Worm (Caenorhabditis elegans) whole organism, L4 larva: ENCODE measurements around the gene C50H2.4.
A peak's percentile ranks its signal among the peaks of the same experiment; 100 is the strongest.

ENCODE experiments used
- F10B5.3 ChIP-seq: sonication (generic microtip); optimal IDR thresholded peaks from 2 replicates; lab custom pipeline; 2016; ENCODE audit warnings: mild to moderate bottlenecking, missing genetic modification characterization, missing compliant biosample characterization
- F37D6.2 ChIP-seq: sonication (generic microtip); optimal IDR thresholded peaks from 2 replicates; lab custom pipeline; 2016; ENCODE audit warnings: mild to moderate bottlenecking, missing genetic modification characterization, missing compliant biosample characterization
- F44E2.7 ChIP-seq: fragments of 200-800 bp; sonication (Bioruptor generic); IDR thresholded peaks from 2 replicates; pipeline ENCODE4 v2.1.2; 2022; ENCODE audit warnings: missing genetic modification characterization, missing compliant biosample characterization
- T26A8.4 ChIP-seq: fragments of 200-800 bp; sonication (Bioruptor generic); IDR thresholded peaks from 2 replicates; pipeline ENCODE4 v1.3.6; 2022; ENCODE audit warnings: missing genetic modification characterization, missing compliant biosample characterization
- Y48G9A.11 ChIP-seq: fragments of 200-800 bp; sonication (Bioruptor generic); IDR thresholded peaks from 2 replicates; pipeline ENCODE4 v1.3.6; 2022; ENCODE audit warnings: missing genetic modification reagents, missing genetic modification characterization, missing compliant biosample characterization
- Y5F2A.4 ChIP-seq: fragments of 200-800 bp; sonication (Bioruptor generic); optimal IDR thresholded peaks from 2 replicates; lab custom pipeline; 2018; ENCODE audit warnings: mild to moderate bottlenecking, missing genetic modification characterization, missing compliant biosample characterization
- ZK546.5 ChIP-seq, 2 experiments: sonication (generic microtip); optimal IDR thresholded peaks; 2 replicates each; lab custom pipeline; 2017; ENCODE audit warnings: missing biosample characterization in 2 of 2, missing genetic modification characterization in 2 of 2
- aly-2 ChIP-seq: sonication (generic microtip); optimal IDR thresholded peaks from 2 replicates; lab custom pipeline; 2018; ENCODE audit warnings: missing biosample characterization, missing genetic modification characterization
- arid-1 ChIP-seq: fragments of 200-800 bp; sonication (Bioruptor generic); conservative IDR thresholded peaks from 2 replicates; pipeline ENCODE4 v1.3.6; 2022; ENCODE audit warnings: missing genetic modification reagents, missing genetic modification characterization, missing compliant biosample characterization
- ceh-28 ChIP-seq: fragments of 150-350 bp; optimal IDR thresholded peaks from 2 replicates; lab custom pipeline; 2014; ENCODE audit warnings: missing biosample characterization, missing genetic modification reagents, missing genetic modification characterization
- ceh-44 ChIP-seq: fragments of 200-800 bp; sonication (Bioruptor generic); IDR thresholded peaks from 2 replicates; pipeline ENCODE4 v1.3.6; 2022; ENCODE audit warnings: missing genetic modification reagents, missing genetic modification characterization, missing compliant biosample characterization
- ceh-62 ChIP-seq: sonication (generic microtip); optimal IDR thresholded peaks from 2 replicates; lab custom pipeline; 2017; ENCODE audit warnings: missing biosample characterization, missing genetic modification characterization
- ceh-82 ChIP-seq: sonication (generic microtip); optimal IDR thresholded peaks from 2 replicates; lab custom pipeline; 2017; ENCODE audit warnings: missing biosample characterization, missing genetic modification characterization
- cey-2 ChIP-seq: sonication (generic microtip); optimal IDR thresholded peaks from 3 replicates; lab custom pipeline; 2017; ENCODE audit warnings: missing genetic modification characterization, mild to moderate bottlenecking, missing compliant biosample characterization, antibody characterized with exemption, borderline replicate concordance; ENCODE audit not compliant: insufficient read depth
- daf-12 ChIP-seq: fragments of 150-350 bp; optimal IDR thresholded peaks from 2 replicates; lab custom pipeline; 2014; ENCODE audit warnings: missing biosample characterization, missing genetic modification reagents, missing genetic modification characterization
- daf-16 ChIP-seq, 3 experiments: sonication (generic microtip); optimal IDR thresholded peaks; 2 replicates each; lab custom pipeline; 2016 to 2017; ENCODE audit warnings: missing genetic modification characterization in 3 of 3, missing genetic modification reagents in 3 of 3, mild to moderate bottlenecking in 2 of 3, missing compliant biosample characterization in 2 of 3, missing biosample characterization in 1 of 3, moderate library complexity in 1 of 3
- daf-8 ChIP-seq: fragments of 200-800 bp; sonication (Bioruptor generic); IDR thresholded peaks from 2 replicates; pipeline ENCODE4 v1.3.6; 2022; ENCODE audit warnings: missing genetic modification characterization, missing compliant biosample characterization
- dve-1 ChIP-seq: sonication (generic microtip); optimal IDR thresholded peaks from 2 replicates; lab custom pipeline; 2017; ENCODE audit warnings: antibody characterized with exemption, mild to moderate bottlenecking, missing genetic modification characterization, missing compliant biosample characterization; ENCODE audit not compliant: insufficient read depth
- fkh-10 ChIP-seq: fragments of 150-350 bp; optimal IDR thresholded peaks from 2 replicates; lab custom pipeline; 2014; ENCODE audit warnings: missing biosample characterization, missing genetic modification reagents, missing genetic modification characterization
- fos-1 ChIP-seq: fragments of 150-350 bp; optimal IDR thresholded peaks from 2 replicates; lab custom pipeline; 2014; ENCODE audit warnings: missing biosample characterization, missing genetic modification characterization
- gei-8 ChIP-seq: fragments of 200-800 bp; sonication (Bioruptor generic); optimal IDR thresholded peaks from 2 replicates; lab custom pipeline; 2018; ENCODE audit warnings: mild to moderate bottlenecking, missing genetic modification characterization, missing compliant biosample characterization
- hif-1 ChIP-seq, 2 experiments: sonication (generic microtip); optimal IDR thresholded peaks; 2 replicates each; lab custom pipeline; 2016 to 2017; ENCODE audit warnings: missing compliant biosample characterization in 2 of 2, missing genetic modification characterization in 2 of 2, missing genetic modification reagents in 2 of 2, missing genotype in 2 of 2, mild to moderate bottlenecking in 1 of 2
- lin-15B ChIP-seq: fragments of 150-350 bp; sonication (generic microtip); optimal IDR thresholded peaks from 3 replicates; lab custom pipeline; 2014; ENCODE audit warnings: missing biosample characterization, missing genetic modification characterization
- lin-29 ChIP-seq: fragments of 200-800 bp; sonication (Bioruptor generic); IDR thresholded peaks from 2 replicates; pipeline ENCODE4 v1.3.6; 2022; ENCODE audit warnings: missing genetic modification reagents, missing genetic modification characterization, missing compliant biosample characterization
- lir-3 ChIP-seq: sonication (generic microtip); optimal IDR thresholded peaks from 2 replicates; lab custom pipeline; 2016; ENCODE audit warnings: mild to moderate bottlenecking, missing genetic modification characterization, missing compliant biosample characterization
- madf-9 ChIP-seq: fragments of 200-800 bp; sonication (Bioruptor generic); conservative IDR thresholded peaks from 2 replicates; pipeline ENCODE4 v1.3.6; 2022; ENCODE audit warnings: missing genetic modification reagents, missing genetic modification characterization, missing compliant biosample characterization
- mes-2 ChIP-seq: sonication (generic microtip); optimal IDR thresholded peaks from 2 replicates; lab custom pipeline; 2016; ENCODE audit warnings: missing genotype, mild to moderate bottlenecking, missing genetic modification characterization, missing compliant biosample characterization; ENCODE audit not compliant: poor library complexity, severe bottlenecking
- nhr-10 ChIP-seq: fragments of 150-350 bp; optimal IDR thresholded peaks from 2 replicates; lab custom pipeline; 2014; ENCODE audit warnings: missing biosample characterization, missing genetic modification characterization
- nhr-102 ChIP-seq: sonication (generic microtip); optimal IDR thresholded peaks from 2 replicates; lab custom pipeline; 2016; ENCODE audit warnings: mild to moderate bottlenecking, missing genetic modification characterization, moderate library complexity, missing compliant biosample characterization
- nhr-11 ChIP-seq: fragments of 150-350 bp; optimal IDR thresholded peaks from 2 replicates; lab custom pipeline; 2014; ENCODE audit warnings: missing biosample characterization, missing genetic modification characterization
- nhr-237 ChIP-seq: sonication (generic microtip); optimal IDR thresholded peaks from 2 replicates; lab custom pipeline; 2017; ENCODE audit warnings: missing biosample characterization, missing genetic modification characterization
- nhr-28 ChIP-seq: fragments of 150-350 bp; optimal IDR thresholded peaks from 2 replicates; lab custom pipeline; 2014; ENCODE audit warnings: missing biosample characterization, missing genetic modification characterization
- nhr-6 ChIP-seq: fragments of 150-350 bp; optimal IDR thresholded peaks from 2 replicates; lab custom pipeline; 2014; ENCODE audit warnings: missing biosample characterization, missing genetic modification characterization
- nhr-76 ChIP-seq: fragments of 150-350 bp; optimal IDR thresholded peaks from 2 replicates; lab custom pipeline; 2014; ENCODE audit warnings: missing biosample characterization, missing genetic modification characterization
- php-3 ChIP-seq: fragments of 200-800 bp; sonication (Bioruptor generic); IDR thresholded peaks from 2 replicates; pipeline ENCODE4 v1.3.6; 2022; ENCODE audit warnings: missing genetic modification reagents, missing genetic modification characterization, missing compliant biosample characterization
- pqm-1 ChIP-seq: sonication (generic microtip); optimal IDR thresholded peaks from 2 replicates; lab custom pipeline; 2017; ENCODE audit warnings: missing biosample characterization, missing genetic modification characterization
- rbr-2 ChIP-seq: sonication (generic microtip); optimal IDR thresholded peaks from 2 replicates; lab custom pipeline; 2016; ENCODE audit warnings: missing genotype, missing genetic modification characterization, missing compliant biosample characterization
- tra-1 ChIP-seq: fragments of 200-800 bp; sonication (Bioruptor generic); IDR thresholded peaks from 2 replicates; pipeline ENCODE4 v1.3.6; 2022; ENCODE audit warnings: missing genetic modification reagents, missing genetic modification characterization, missing compliant biosample characterization
- vab-7 ChIP-seq: fragments of 200-800 bp; sonication (Bioruptor generic); IDR thresholded peaks from 2 replicates; pipeline ENCODE4 v1.3.6; 2022; ENCODE audit warnings: missing genetic modification reagents, missing genetic modification characterization, missing compliant biosample characterization
- zfp-2 ChIP-seq: sonication (generic microtip); optimal IDR thresholded peaks from 2 replicates; lab custom pipeline; 2016; ENCODE audit warnings: mild to moderate bottlenecking, missing genetic modification characterization, missing compliant biosample characterization

C50H2.4 gene

DNA sequence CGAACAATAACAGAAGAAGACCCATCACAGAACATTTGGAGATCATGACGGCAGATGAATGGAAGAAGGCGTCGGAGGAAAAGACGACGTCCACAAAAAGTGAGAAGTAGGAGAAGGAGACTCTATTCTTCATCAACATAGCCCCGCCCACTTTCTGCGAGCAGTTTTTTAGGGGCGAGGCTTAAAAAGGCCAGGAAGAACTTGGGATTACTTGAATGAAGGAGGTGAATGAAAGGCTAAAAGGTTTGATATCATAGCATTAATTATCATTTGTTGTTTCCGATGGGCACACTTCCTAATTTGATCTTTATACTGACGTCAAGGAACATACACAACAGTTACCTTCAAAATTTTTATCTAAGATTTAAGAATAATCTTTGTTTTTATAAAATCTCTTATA lies 32.1 kb downstream of the C50H2.4 start, which contains the start of gene nlp-58:
TSS of gene nlp-58 (minus strand) at position 101 of the 400 bp plus-strand sequence.
- TF ChIP-seq daf-8, result no peak
- no peak for TF ChIP-seq ceh-62 (tag; lab: Kevin White, UChicago)
- TF ChIP-seq hif-1 (tag; optimal IDR thresholded peaks at IDR 0.05; lab: Kevin White, UChicago), result no peak
- no peak for TF ChIP-seq fkh-10 (GFP tag; lab: Kevin White, UChicago)
- no peak for TF ChIP-seq cey-2 (tag; lab: Kevin White, UChicago)
- TF ChIP-seq gei-8 (GFP tag; lab: Kevin White, UChicago), result no peak
- no peak for TF ChIP-seq F44E2.7 (GFP tag; lab: Robert Waterston, UW)
- no peak for TF ChIP-seq T26A8.4 (GFP tag; lab: Robert Waterston, UW)
- TF ChIP-seq ceh-28 (tag; lab: Kevin White, UChicago), result no peak
- no peak for TF ChIP-seq Y48G9A.11 (GFP tag; lab: Robert Waterston, UW)
- TF ChIP-seq nhr-6 (tag; lab: Kevin White, UChicago), result no peak
- no peak for TF ChIP-seq nhr-11 (tag; lab: Kevin White, UChicago)
- no peak for TF ChIP-seq F37D6.2 (tag; lab: Kevin White, UChicago)
- no peak for TF ChIP-seq vab-7 (GFP tag; lab: Robert Waterston, UW)
- no peak for TF ChIP-seq aly-2 (tag; lab: Kevin White, UChicago)
- no peak for TF ChIP-seq ZK546.5 (tag; optimal IDR thresholded peaks at IDR 0.05; lab: Kevin White, UChicago)
- no peak for TF ChIP-seq lin-29 (GFP tag; lab: Robert Waterston, UW)
- TF ChIP-seq nhr-10 (tag; lab: Kevin White, UChicago), result no peak
- no peak for TF ChIP-seq madf-9 (GFP tag; lab: Robert Waterston, UW)

- TF ChIP-seq nhr-237 (tag; lab: Kevin White, UChicago) (no peak), Y5F2A.4 (GFP tag; lab: Kevin White, UChicago) (no peak), nhr-28 (tag; lab: Kevin White, UChicago) (peak; percentile 53), F10B5.3 (no peak), arid-1 (GFP tag; lab: Robert Waterston, UW) (no peak), daf-16 (GFP tag; optimal IDR thresholded peaks at IDR 0.05; lab: Kevin White, UChicago) (no peak), daf-16 (tag; optimal IDR thresholded peaks at IDR 0.05; lab: Kevin White, UChicago) (peak; percentile 65), aly-2 (tag; lab: Kevin White, UChicago) (no peak), lir-3 (no peak), ceh-44 (no peak), T26A8.4 (GFP tag; lab: Robert Waterston, UW) (no peak), Y48G9A.11 (GFP tag; lab: Robert Waterston, UW) (no peak), daf-12 (tag; lab: Kevin White, UChicago) (no peak), ceh-82 (no peak), nhr-102 (tag; lab: Kevin White, UChicago) (no peak), rbr-2 (no peak), pqm-1 (peak; percentile 63), php-3 (GFP tag; lab: Robert Waterston, UW) (no peak), zfp-2 (tag; lab: Kevin White, UChicago) (no peak), nhr-76 (no peak), fos-1 (tag; lab: Kevin White, UChicago) (no peak), tra-1 (no peak), lin-15B (tag; lab: Kevin White, UChicago) (no peak), mes-2 (tag; lab: Kevin White, UChicago) (no peak), dve-1 (tag; lab: Kevin White, UChicago) (no peak)
These were observed 34.1 kb downstream of the C50H2.4 start, which contains the start of gene ttr-46 for ce11 chrV:9950861-9951260. Gene ttr-46 (plus strand): TSS chrV:9951233.
